Worm (Caenorhabditis elegans): ENCODE results near the gene scpl-4.

DNA sequence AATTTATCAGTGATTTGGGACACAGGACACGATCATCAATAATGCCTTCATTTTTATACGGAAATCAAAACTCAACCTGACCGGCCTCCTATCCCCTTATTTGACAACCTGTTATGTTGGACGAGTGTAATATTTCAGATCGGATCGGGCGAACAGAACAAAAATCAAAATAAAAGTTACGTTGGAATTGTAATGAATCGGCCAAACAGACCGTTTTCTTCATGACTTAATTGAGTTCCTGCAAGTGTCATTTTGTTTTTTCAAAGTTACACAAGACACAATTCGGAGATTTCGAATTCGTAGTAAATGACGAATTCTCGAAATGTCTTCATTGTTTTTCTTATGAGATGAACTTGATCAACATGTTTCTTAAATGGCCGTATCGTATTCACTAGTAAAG, 43.7 kb upstream of the scpl-4 start, which contains the start of gene F32G8.3:
- no peak for TF ChIP-seq hmg-20 (GFP tag; IDR thresholded peaks at IDR 0.05)
- no peak for TF ChIP-seq cebp-2 (GFP tag; IDR thresholded peaks at IDR 0.05)
- no peak for TF ChIP-seq F23B12.7 (tag; optimal IDR thresholded peaks at IDR 0.05; ENCODE audit: insufficient read depth)
- no peak for TF ChIP-seq rpc-1 (optimal IDR thresholded peaks at IDR 0.05)
- no peak for TF ChIP-seq rpc-1 (tag; optimal IDR thresholded peaks at IDR 0.05)
- no peak for TF ChIP-seq nfya-1 (tag; optimal IDR thresholded peaks at IDR 0.05; ENCODE audit: borderline replicate concordance, insufficient read depth)
- no peak for TF ChIP-seq F37B4.10 (GFP tag; IDR thresholded peaks at IDR 0.05)
- no peak for TF ChIP-seq D2030.7 (GFP tag; IDR thresholded peaks at IDR 0.05)
- TF ChIP-seq bed-2 (GFP tag; IDR thresholded peaks at IDR 0.05) = no peak
- TF ChIP-seq cebp-1 (GFP tag; IDR thresholded peaks at IDR 0.05) = no peak
- no peak for TF ChIP-seq cebp-1 (tag; optimal IDR thresholded peaks at IDR 0.05)
- TF ChIP-seq hlh-12 (tag; optimal IDR thresholded peaks at IDR 0.05) = no peak
- TF ChIP-seq B0035.1 (tag; optimal IDR thresholded peaks at IDR 0.05) = no peak
- TF ChIP-seq unc-62 (GFP tag; optimal IDR thresholded peaks at IDR 0.05) = no peak
